Worm (Caenorhabditis elegans): ENCODE data around the gene sgt-1.

sgt-1 gene

DNA sequence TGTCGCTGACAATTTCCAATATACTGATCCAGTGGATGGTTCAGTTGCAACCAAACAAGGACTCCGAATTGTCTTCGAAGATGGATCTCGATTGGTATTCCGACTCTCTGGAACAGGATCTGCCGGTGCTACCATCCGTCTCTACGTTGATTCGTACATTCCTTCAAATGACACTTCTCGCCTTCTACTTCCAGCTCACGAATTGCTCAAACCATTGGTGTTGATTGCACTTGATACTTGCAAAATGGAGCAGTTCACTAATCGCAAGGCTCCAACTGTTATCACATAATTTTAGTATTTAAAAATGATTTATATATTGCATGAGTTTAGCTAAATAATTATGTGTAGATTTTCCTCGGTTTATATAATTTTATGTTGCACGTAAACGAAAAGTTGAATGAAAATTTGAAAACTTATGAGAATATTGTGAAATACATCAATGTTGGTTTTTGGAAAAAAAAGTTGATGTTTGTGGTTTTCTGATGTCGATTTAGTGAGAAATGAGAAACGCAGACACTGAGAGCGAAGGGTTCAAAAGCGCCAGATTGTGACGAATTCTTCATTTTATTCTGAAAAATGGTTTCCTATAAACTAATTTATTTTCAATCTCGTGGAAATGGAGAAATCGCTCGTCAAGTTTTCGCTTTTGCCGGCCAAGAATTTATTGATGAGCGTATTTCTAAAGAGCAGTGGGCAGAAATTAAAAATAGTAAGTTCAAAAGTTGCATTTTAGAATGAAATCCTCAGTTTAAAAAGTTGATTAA lies 12.4 kb downstream of the sgt-1 start, which contains the start of gene gst-9:
Gene gst-9, plus strand, starts transcription at position 574 of the 764 bp plus-strand sequence.
- TF ChIP-seq ref-1 (GFP tag; conservative IDR thresholded peaks at IDR 0.05) = no peak
- no peak for TF ChIP-seq klf-2 (GFP tag; conservative IDR thresholded peaks at IDR 0.05)
- TF ChIP-seq tab-1 (GFP tag; IDR thresholded peaks at IDR 0.05) = no peak

DNA sequence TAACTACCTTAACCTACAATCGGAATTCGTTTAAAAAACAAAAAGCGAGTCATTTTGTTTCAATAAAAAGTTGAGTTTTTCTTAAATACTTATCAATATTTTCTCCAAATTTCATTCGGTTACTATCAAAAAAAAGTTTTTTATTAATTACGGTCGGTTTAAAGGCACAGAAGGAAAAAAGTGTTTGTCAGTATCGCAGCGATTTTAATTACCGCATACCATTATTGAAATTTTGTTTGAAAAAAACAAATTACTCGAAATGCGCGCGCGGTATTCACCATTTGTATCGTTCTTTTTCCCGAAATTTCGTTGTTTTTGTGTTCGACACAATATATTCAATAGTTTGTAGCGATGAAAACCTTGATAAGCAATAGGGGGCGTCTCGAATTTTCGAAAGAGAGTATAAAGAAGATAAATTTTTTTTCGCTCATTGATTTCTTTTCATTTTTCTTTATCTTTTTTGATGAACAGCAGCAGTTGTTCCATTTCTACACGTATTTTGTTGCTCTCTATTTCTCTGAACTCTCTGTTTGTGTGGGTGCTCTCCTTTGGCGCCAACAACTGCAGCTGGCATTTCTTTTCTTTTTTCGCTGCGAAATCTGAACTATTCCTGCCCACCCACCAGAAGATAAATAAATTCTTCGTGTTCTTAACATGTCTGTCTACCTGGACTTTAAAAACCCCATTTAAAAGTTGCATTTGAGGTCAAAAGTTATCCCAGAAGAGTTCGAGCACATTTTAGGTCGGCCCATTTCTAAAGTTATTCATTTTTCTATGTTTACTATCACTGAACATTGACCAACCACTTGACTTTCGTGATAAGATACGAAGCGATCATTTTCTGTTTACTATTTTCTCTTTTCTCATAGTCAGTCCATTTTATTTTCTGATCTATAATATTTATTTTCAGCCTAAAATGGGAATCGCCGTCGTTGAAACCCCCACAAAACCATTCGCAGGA lies 14.8 kb downstream of the sgt-1 start, which contains the start of gene pgm-1:
Gene pgm-1, plus strand, starts transcription at position 911 of the 961 bp plus-strand sequence.
- no peak for TF ChIP-seq ref-1 (GFP tag; conservative IDR thresholded peaks at IDR 0.05)

DNA sequence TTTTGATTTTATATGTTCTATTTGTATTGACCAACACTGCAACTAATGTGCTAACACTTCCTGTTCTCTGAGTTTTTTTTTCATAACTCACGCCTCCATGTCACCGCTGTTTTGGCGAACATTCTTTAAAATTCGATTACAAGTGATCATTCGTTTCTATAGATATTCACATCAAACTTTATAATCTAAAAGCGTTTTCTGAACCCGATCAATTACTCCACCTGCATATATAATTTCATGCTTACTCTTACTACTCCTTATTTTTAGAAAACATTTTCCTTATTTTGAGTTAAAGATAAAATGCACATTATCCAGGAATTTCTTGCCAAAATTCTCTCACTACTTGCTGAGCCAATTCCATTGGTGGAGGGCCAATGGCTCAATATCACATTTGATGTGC lies 17.6 kb downstream of the sgt-1 start, which contains the start of gene R05F9.7:
Gene R05F9.7, plus strand, starts transcription at position 301 of the 400 bp plus-strand sequence.
- TF ChIP-seq tab-1 (GFP tag; IDR thresholded peaks at IDR 0.05) (no peak), flt-1 (GFP tag; IDR thresholded peaks at IDR 0.05) (no peak), klf-2 (GFP tag; conservative IDR thresholded peaks at IDR 0.05) (no peak), ref-1 (GFP tag; conservative IDR thresholded peaks at IDR 0.05) (no peak), ztf-23 (GFP tag; IDR thresholded peaks at IDR 0.05) (no peak)

DNA sequence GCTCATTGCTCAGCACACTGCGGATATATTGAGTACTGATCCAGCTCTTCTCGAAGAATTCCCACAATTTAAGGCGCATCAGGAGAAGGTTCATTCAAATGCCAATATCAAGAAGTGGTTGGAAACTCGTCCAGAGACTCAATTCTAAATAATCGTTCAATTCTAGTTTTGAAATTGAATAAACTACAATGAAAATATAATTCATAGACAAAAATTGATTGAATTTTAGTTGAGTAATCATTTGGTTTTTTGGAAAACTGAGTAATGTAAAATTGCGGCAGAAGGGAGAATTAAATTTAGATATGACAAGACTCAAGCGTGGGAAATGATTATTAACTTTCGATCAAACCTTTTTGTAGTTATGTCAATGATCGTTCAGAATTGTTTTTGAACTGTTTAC lies 19.2 kb downstream of the sgt-1 start:
- no peak for TF ChIP-seq tab-1 (GFP tag; IDR thresholded peaks at IDR 0.05)
- no peak for TF ChIP-seq T22C8.4 (GFP tag; IDR thresholded peaks at IDR 0.05)
- TF ChIP-seq klf-2 (GFP tag; conservative IDR thresholded peaks at IDR 0.05) = no peak
- no peak for TF ChIP-seq ztf-29 (GFP tag; IDR thresholded peaks at IDR 0.05)
- TF ChIP-seq ref-1 (GFP tag; conservative IDR thresholded peaks at IDR 0.05) = no peak
- no peak for TF ChIP-seq cog-1 (tag; optimal IDR thresholded peaks at IDR 0.05)
- no peak for TF ChIP-seq med-1 (GFP tag; optimal IDR thresholded peaks at IDR 0.05; ENCODE audit: insufficient read depth)
- no peak for TF ChIP-seq ztf-23 (GFP tag; IDR thresholded peaks at IDR 0.05)
- no peak for TF ChIP-seq flt-1 (GFP tag; IDR thresholded peaks at IDR 0.05)

DNA sequence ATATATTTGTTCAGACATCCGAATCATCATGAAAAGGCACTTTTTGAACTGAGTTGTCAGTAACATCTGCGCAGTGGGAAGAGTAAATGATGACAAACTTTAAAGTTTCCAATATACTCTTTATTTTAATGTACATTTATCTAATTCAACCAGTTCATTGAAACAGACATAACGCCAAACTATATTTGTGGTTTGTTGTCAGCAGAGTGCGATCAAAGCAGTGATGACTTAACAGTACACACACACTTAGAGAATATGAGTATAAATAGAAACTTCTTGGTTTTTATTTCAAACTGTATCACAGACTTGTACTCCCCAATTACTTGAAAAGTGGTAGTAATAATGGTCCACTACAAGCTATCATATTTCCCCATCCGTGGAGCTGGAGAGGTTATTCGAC lies 20.2 kb downstream of the sgt-1 start, which contains the start of gene gst-8:
Gene gst-8, plus strand, starts transcription at position 301 of the 400 bp plus-strand sequence.
- TF ChIP-seq cog-1 (tag; optimal IDR thresholded peaks at IDR 0.05) (no peak), flt-1 (GFP tag; IDR thresholded peaks at IDR 0.05) (no peak), ztf-23 (GFP tag; IDR thresholded peaks at IDR 0.05) (no peak)

DNA sequence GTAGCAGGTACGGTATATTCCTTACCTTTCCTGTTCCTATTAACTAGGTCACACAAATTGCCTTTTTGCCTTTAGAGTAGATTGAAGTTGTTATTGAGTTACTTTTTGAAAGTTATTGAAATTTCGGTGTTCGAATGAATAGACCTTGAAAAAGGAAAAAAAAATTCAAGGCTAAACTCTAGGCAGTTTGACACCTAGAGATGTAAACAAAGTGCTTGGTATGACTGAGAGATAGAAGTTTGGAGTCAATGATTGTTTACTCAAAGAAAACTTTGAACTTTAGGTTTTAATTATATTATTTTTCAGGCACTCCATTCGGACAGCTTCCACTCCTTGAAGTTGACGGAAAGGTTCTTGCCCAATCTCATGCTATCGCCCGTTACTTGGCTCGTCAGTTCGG lies 21.1 kb downstream of the sgt-1 start:
- TF ChIP-seq flt-1 (GFP tag; IDR thresholded peaks at IDR 0.05) (no peak), cog-1 (tag; optimal IDR thresholded peaks at IDR 0.05) (no peak), tab-1 (GFP tag; IDR thresholded peaks at IDR 0.05) (no peak), ztf-29 (GFP tag; IDR thresholded peaks at IDR 0.05) (no peak), klf-2 (GFP tag; conservative IDR thresholded peaks at IDR 0.05) (no peak), ztf-23 (GFP tag; IDR thresholded peaks at IDR 0.05) (no peak), T22C8.4 (GFP tag; IDR thresholded peaks at IDR 0.05) (no peak), ref-1 (GFP tag; conservative IDR thresholded peaks at IDR 0.05) (no peak), med-1 (GFP tag; optimal IDR thresholded peaks at IDR 0.05; ENCODE audit: insufficient read depth) (no peak)

DNA sequence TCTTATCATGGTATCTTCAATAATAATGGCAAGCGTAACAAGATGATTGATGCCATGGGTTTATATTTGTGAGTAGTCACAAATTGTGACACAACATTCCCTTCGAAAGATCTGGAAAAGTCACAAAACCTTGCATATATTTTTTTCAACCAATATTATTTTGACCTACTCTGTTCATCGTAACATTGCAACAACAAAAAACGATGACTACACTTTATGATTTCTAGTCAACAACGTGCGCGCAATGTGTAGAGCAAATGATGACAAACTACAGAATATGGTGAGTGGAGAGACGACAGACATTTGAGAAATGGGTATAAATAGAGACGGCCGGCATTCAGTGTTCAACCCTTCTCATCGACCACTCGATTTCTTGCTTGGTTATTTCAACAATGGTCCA lies 21.9 kb downstream of the sgt-1 start, which contains the start of gene gst-7:
Gene gst-7, plus strand, starts transcription at position 336 of the 400 bp plus-strand sequence.
- no peak for TF ChIP-seq ztf-29 (GFP tag; IDR thresholded peaks at IDR 0.05)
- TF ChIP-seq tab-1 (GFP tag; IDR thresholded peaks at IDR 0.05) = no peak
- no peak for TF ChIP-seq klf-2 (GFP tag; conservative IDR thresholded peaks at IDR 0.05)
- TF ChIP-seq ref-1 (GFP tag; conservative IDR thresholded peaks at IDR 0.05) = no peak
- no peak for TF ChIP-seq T22C8.4 (GFP tag; IDR thresholded peaks at IDR 0.05)
- no peak for TF ChIP-seq flt-1 (GFP tag; IDR thresholded peaks at IDR 0.05)
- no peak for TF ChIP-seq ztf-23 (GFP tag; IDR thresholded peaks at IDR 0.05)
- TF ChIP-seq med-1 (GFP tag; optimal IDR thresholded peaks at IDR 0.05; ENCODE audit: insufficient read depth) = no peak
- no peak for TF ChIP-seq cog-1 (tag; optimal IDR thresholded peaks at IDR 0.05)

DNA sequence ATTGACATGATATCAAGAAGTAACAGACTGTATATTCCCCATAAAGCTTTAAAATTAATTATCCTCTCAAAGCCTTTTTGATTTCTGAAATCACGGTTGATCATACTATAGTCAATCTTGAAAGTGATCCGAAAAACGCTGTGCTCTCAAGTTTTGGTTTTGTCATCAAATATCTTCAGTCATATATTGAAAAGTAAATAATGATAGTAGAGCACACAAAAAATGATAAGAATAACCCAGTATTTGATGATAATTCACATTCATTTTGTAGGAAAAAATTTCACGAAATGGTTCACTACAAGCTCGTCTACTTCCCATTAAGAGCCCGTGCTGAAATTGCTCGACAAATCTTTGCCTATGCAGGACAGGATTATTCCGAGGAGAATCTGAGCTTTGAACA lies 24.0 kb downstream of the sgt-1 start, which contains the start of gene gst-6:
Gene gst-6, plus strand, starts transcription at position 263 of the 400 bp plus-strand sequence.
- no peak for TF ChIP-seq flt-1 (GFP tag; IDR thresholded peaks at IDR 0.05)
- no peak for TF ChIP-seq cog-1 (tag; optimal IDR thresholded peaks at IDR 0.05)

DNA sequence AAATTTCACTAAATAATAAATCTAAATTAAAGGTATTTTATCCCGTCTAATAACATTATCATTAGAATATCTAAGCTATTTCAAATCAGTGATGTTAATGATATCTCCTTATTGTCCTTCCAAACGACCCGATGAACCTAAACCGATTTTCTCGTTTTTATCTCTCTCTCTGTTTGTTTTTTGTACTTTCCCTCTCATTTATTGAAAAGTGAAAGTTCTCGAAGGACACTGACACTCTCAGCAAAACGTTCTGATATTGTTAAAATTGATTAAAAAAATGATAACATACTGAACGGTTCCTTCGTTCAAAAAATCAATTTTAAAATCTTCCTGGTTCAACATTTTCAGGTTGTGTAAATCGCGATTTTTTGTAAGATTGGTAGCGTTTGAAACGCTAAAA lies 27.5 kb downstream of the sgt-1 start, which contains the start of gene F11G11.13:
Gene F11G11.13, minus strand, starts transcription at position 89 of the 400 bp plus-strand sequence.
- TF ChIP-seq ref-1 (GFP tag; conservative IDR thresholded peaks at IDR 0.05) = no peak

DNA sequence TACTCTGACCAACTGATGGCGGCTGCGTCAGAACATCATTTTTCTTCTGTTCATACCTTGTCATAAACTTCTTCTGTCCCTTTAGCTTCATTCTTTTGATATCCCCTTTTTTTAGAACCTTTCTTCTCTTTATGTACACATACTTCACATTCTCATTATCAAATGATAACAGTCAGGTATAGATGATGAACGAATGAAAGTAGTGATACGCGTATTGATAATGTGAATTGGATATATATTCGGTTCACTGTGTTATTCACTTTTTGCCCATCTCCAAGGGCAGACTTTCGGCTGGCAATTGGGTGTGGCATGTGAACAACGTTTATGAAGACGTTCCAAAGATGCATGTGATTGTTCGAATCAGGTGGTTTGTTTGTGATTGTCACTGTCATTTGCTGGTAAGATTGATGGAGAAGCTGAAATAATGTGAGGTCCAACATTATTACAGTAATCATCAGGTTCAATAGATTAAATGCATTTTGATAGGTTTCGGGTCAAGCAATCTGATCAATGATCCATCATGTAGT lies 29.2 kb downstream of the sgt-1 start, which contains the start of gene F11G11.15:
Gene F11G11.15, plus strand, starts transcription at position 511 of the 527 bp plus-strand sequence.
- TF ChIP-seq T22C8.4 (GFP tag; IDR thresholded peaks at IDR 0.05) (no peak), ztf-23 (GFP tag; IDR thresholded peaks at IDR 0.05) (no peak), med-1 (GFP tag; optimal IDR thresholded peaks at IDR 0.05; ENCODE audit: insufficient read depth) (no peak), ref-1 (GFP tag; conservative IDR thresholded peaks at IDR 0.05) (no peak), ztf-29 (GFP tag; IDR thresholded peaks at IDR 0.05) (no peak), cog-1 (tag; optimal IDR thresholded peaks at IDR 0.05) (no peak), tab-1 (GFP tag; IDR thresholded peaks at IDR 0.05) (no peak), klf-2 (GFP tag; conservative IDR thresholded peaks at IDR 0.05) (no peak), flt-1 (GFP tag; IDR thresholded peaks at IDR 0.05) (no peak)

Measured in whole organism, midembryonic.